Worm (Caenorhabditis elegans) whole organism, L1 larva: ENCODE measurements around the gene F19B10.2.

Source experiments
- aha-1 ChIP-seq: fragments of 150-350 bp; optimal IDR thresholded peaks from 2 replicates; lab custom pipeline; 2014; ENCODE audit warnings: missing biosample characterization, missing genetic modification characterization
- ama-1 ChIP-seq: fragments of 150-350 bp; optimal IDR thresholded peaks from 2 replicates; lab custom pipeline; 2014
- lir-3 ChIP-seq: sonication (generic microtip); optimal IDR thresholded peaks from 2 replicates; lab custom pipeline; 2016; ENCODE audit warnings: mild to moderate bottlenecking, missing genetic modification characterization, moderate library complexity, missing compliant biosample characterization; ENCODE audit not compliant: poor library complexity
- nhr-237 ChIP-seq: fragments of 150-350 bp; optimal IDR thresholded peaks from 2 replicates; lab custom pipeline; 2014; ENCODE audit warnings: missing biosample characterization, missing genetic modification characterization

DNA sequence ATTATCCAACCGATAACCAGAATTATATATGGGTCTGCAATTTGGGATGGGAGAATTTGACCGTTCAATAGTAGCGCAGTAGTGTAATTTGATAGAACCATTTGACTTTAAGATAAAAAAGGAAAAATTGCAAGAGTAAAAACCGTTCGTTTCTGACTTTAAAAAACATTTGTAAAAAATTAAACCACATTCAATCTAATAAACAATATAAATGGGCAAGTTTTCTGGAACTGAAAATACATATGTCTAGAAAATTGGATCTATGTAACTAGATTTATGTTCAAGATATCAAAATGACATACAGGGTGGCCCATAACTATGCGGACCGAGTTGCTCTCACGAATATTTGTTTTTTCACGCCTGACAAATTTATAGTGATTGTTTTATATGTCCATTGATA, 19.4 kb downstream of the F19B10.2 start, which contains the start of gene srx-102:
- TF ChIP-seq nhr-237 (tag; lab: Kevin White, UChicago) (no peak), lir-3 (tag; lab: Kevin White, UChicago) (no peak), aha-1 (no peak), ama-1 (lab: Kevin White, UChicago) (no peak)
